Worm (Caenorhabditis elegans) whole organism, young adult: ENCODE results near the gene cest-13.
A peak's percentile ranks its signal among the peaks of the same experiment; 100 is the strongest.

ENCODE experiments used
- C17E4.6 ChIP-seq: fragments of 200-800 bp; sonication (Bioruptor generic); IDR thresholded peaks from 2 replicates; pipeline ENCODE4 v1.3.6; 2022; ENCODE audit warnings: missing genetic modification reagents, missing genetic modification characterization, missing compliant biosample characterization
- D2030.7 ChIP-seq: fragments of 200-800 bp; sonication (Bioruptor generic); IDR thresholded peaks from 2 replicates; pipeline ENCODE4 v1.3.6; 2022; ENCODE audit warnings: missing genetic modification reagents, missing genetic modification characterization, missing compliant biosample characterization
- F10E7.11 ChIP-seq: sonication (generic microtip); optimal IDR thresholded peaks from 2 replicates; lab custom pipeline; 2017; ENCODE audit warnings: mild to moderate bottlenecking, missing genetic modification characterization, moderate library complexity, missing compliant biosample characterization
- F39B2.1 ChIP-seq: fragments of 200-800 bp; sonication (Bioruptor generic); IDR thresholded peaks from 2 replicates; pipeline ENCODE4 v1.3.6; 2022; ENCODE audit warnings: missing genetic modification reagents, missing genetic modification characterization, missing compliant biosample characterization
- F57C9.4 ChIP-seq: sonication (generic microtip); optimal IDR thresholded peaks from 2 replicates; lab custom pipeline; 2017; ENCODE audit warnings: mild to moderate bottlenecking, missing genetic modification characterization, missing compliant biosample characterization
- K12H6.12 ChIP-seq: fragments of 200-800 bp; sonication (Bioruptor generic); optimal IDR thresholded peaks from 2 replicates; lab custom pipeline; 2018; ENCODE audit warnings: mild to moderate bottlenecking, missing genetic modification characterization, missing compliant biosample characterization
- Y56A3A.18 ChIP-seq: fragments of 200-800 bp; sonication (Bioruptor generic); IDR thresholded peaks from 2 replicates; pipeline ENCODE4 v1.3.6; 2022; ENCODE audit warnings: missing genetic modification reagents, missing genetic modification characterization, missing compliant biosample characterization
- Y67H2A.10 ChIP-seq: fragments of 200-800 bp; sonication (Bioruptor generic); conservative IDR thresholded peaks from 2 replicates; pipeline ENCODE4 v1.3.6; 2022; ENCODE audit warnings: missing genetic modification reagents, missing genetic modification characterization, missing compliant biosample characterization
- ZK185.1 ChIP-seq: sonication (generic microtip); optimal IDR thresholded peaks from 2 replicates; lab custom pipeline; 2016; ENCODE audit warnings: mild to moderate bottlenecking, missing genetic modification characterization, missing compliant biosample characterization; ENCODE audit not compliant: poor library complexity, severe bottlenecking
- aptf-2 ChIP-seq: fragments of 200-800 bp; sonication (Bioruptor generic); conservative IDR thresholded peaks from 2 replicates; pipeline ENCODE4 v1.3.6; 2022; ENCODE audit warnings: missing genetic modification reagents, missing genetic modification characterization, missing compliant biosample characterization
- aptf-3 ChIP-seq: fragments of 200-800 bp; sonication (Bioruptor generic); IDR thresholded peaks from 2 replicates; pipeline ENCODE4 v1.3.6; 2022; ENCODE audit warnings: missing genetic modification characterization, missing compliant biosample characterization
- attf-6 ChIP-seq: fragments of 200-800 bp; sonication (Bioruptor generic); IDR thresholded peaks from 2 replicates; pipeline ENCODE4 v1.3.6; 2022; ENCODE audit warnings: missing genetic modification reagents, missing genetic modification characterization, missing compliant biosample characterization
- ccch-3 ChIP-seq: fragments of 200-800 bp; sonication (Bioruptor generic); optimal IDR thresholded peaks from 2 replicates; lab custom pipeline; 2018; ENCODE audit warnings: mild to moderate bottlenecking, missing genetic modification characterization, missing compliant biosample characterization
- cebp-1 ChIP-seq, 2 experiments: fragments of 200-800 bp in 1 of 2; sonication (Bioruptor generic) in 1 of 2; sonication (generic microtip) in 1 of 2; IDR thresholded peaks in 1 of 2; optimal IDR thresholded peaks in 1 of 2; 2 replicates each; pipeline versions ENCODE4 v1.3.6 to Lab custom; 2017 to 2022; ENCODE audit warnings: missing compliant biosample characterization in 2 of 2, missing genetic modification characterization in 2 of 2, mild to moderate bottlenecking in 1 of 2, missing genetic modification reagents in 1 of 2, moderate library complexity in 1 of 2
- cebp-2 ChIP-seq: fragments of 200-800 bp; sonication (Bioruptor generic); IDR thresholded peaks from 2 replicates; pipeline ENCODE4 v1.3.6; 2022; ENCODE audit warnings: missing genetic modification characterization, missing compliant biosample characterization
- chd-7 ChIP-seq: sonication (generic microtip); optimal IDR thresholded peaks from 2 replicates; lab custom pipeline; 2016; ENCODE audit warnings: mild to moderate bottlenecking, missing genetic modification characterization, moderate library complexity, missing compliant biosample characterization
- die-1 ChIP-seq: sonication (generic microtip); optimal IDR thresholded peaks from 2 replicates; lab custom pipeline; 2016; ENCODE audit warnings: missing genotype, mild to moderate bottlenecking, missing genetic modification characterization, missing compliant biosample characterization
- dox-1 ChIP-seq: fragments of 200-800 bp; sonication (Bioruptor generic); IDR thresholded peaks from 2 replicates; pipeline ENCODE4 v1.3.6; 2022; ENCODE audit warnings: missing genetic modification reagents, missing genetic modification characterization, missing compliant biosample characterization
- dpff-1 ChIP-seq: sonication (generic microtip); optimal IDR thresholded peaks from 2 replicates; lab custom pipeline; 2017; ENCODE audit warnings: mild to moderate bottlenecking, missing genetic modification characterization, missing compliant biosample characterization
- egl-18 ChIP-seq: fragments of 200-800 bp; sonication (Bioruptor generic); IDR thresholded peaks from 2 replicates; pipeline ENCODE4 v1.3.6; 2022; ENCODE audit warnings: missing genetic modification reagents, missing genetic modification characterization, missing compliant biosample characterization
- egl-44 ChIP-seq: fragments of 200-800 bp; sonication (Bioruptor generic); IDR thresholded peaks from 2 replicates; pipeline ENCODE4 v1.3.6; 2022; ENCODE audit warnings: missing genetic modification reagents, missing genetic modification characterization, missing compliant biosample characterization
- ekl-4 ChIP-seq: fragments of 200-800 bp; sonication (Bioruptor generic); IDR thresholded peaks from 2 replicates; pipeline ENCODE4 v1.3.6; 2022; ENCODE audit warnings: missing genetic modification reagents, missing genetic modification characterization, missing compliant biosample characterization
- hmg-20 ChIP-seq: fragments of 200-800 bp; sonication (Bioruptor generic); IDR thresholded peaks from 2 replicates; pipeline ENCODE4 v1.3.6; 2022; ENCODE audit warnings: missing genetic modification reagents, missing genetic modification characterization, missing compliant biosample characterization
- hsf-1 ChIP-seq: fragments of 200-800 bp; sonication (Bioruptor generic); IDR thresholded peaks from 2 replicates; pipeline ENCODE4 v1.3.6; 2022; ENCODE audit warnings: missing genetic modification reagents, missing genetic modification characterization, missing compliant biosample characterization
- lag-1 ChIP-seq: fragments of 200-800 bp; sonication (Bioruptor generic); IDR thresholded peaks from 2 replicates; pipeline ENCODE4 v1.3.6; 2022; ENCODE audit warnings: missing genetic modification reagents, missing genetic modification characterization, missing compliant biosample characterization
- let-526 ChIP-seq: fragments of 200-800 bp; sonication (Bioruptor generic); IDR thresholded peaks from 2 replicates; pipeline ENCODE4 v1.3.6; 2022; ENCODE audit warnings: missing genetic modification reagents, missing genetic modification characterization, missing compliant biosample characterization
- lin-35 ChIP-seq, 3 experiments: fragments of 150-350 bp in 2 of 3; sonication (generic microtip) in 1 of 3; optimal IDR thresholded peaks; 2 replicates each; lab custom pipeline; 2014 to 2018; ENCODE audit warnings: missing biosample characterization in 3 of 3, missing genetic modification characterization in 3 of 3, missing genetic modification reagents in 3 of 3
- lir-1 ChIP-seq: fragments of 200-800 bp; sonication (Bioruptor generic); conservative IDR thresholded peaks from 2 replicates; pipeline ENCODE4 v1.3.6; 2022; ENCODE audit warnings: missing genetic modification reagents, missing genetic modification characterization, missing compliant biosample characterization
- lsy-27 ChIP-seq: sonication (generic microtip); optimal IDR thresholded peaks from 2 replicates; lab custom pipeline; 2017; ENCODE audit warnings: missing genetic modification characterization, mild to moderate bottlenecking, missing compliant biosample characterization, antibody characterized with exemption, missing genotype, borderline replicate concordance; ENCODE audit not compliant: insufficient read depth
- madf-3 ChIP-seq: fragments of 200-800 bp; sonication (Bioruptor generic); IDR thresholded peaks from 2 replicates; pipeline ENCODE4 v1.3.6; 2022; ENCODE audit warnings: missing genetic modification reagents, missing genetic modification characterization, missing compliant biosample characterization
- madf-8 ChIP-seq: fragments of 200-800 bp; sonication (Bioruptor generic); conservative IDR thresholded peaks from 2 replicates; pipeline ENCODE4 v1.3.6; 2022; ENCODE audit warnings: missing genetic modification reagents, missing genetic modification characterization, missing compliant biosample characterization
- mel-28 ChIP-seq: sonication (generic microtip); optimal IDR thresholded peaks from 2 replicates; lab custom pipeline; 2016; ENCODE audit warnings: borderline replicate concordance, mild to moderate bottlenecking, missing genetic modification characterization, missing compliant biosample characterization
- nfya-1 ChIP-seq: sonication (generic microtip); optimal IDR thresholded peaks from 2 replicates; lab custom pipeline; 2017; ENCODE audit warnings: antibody characterized with exemption, missing compliant biosample characterization, missing genetic modification characterization, borderline replicate concordance; ENCODE audit not compliant: insufficient read depth
- nfya-2 ChIP-seq: fragments of 200-800 bp; sonication (Bioruptor generic); IDR thresholded peaks from 2 replicates; pipeline ENCODE4 v1.3.6; 2022; ENCODE audit warnings: missing genetic modification reagents, missing genetic modification characterization, missing compliant biosample characterization
- nhr-27 ChIP-seq: fragments of 200-800 bp; sonication (Bioruptor generic); optimal IDR thresholded peaks from 2 replicates; lab custom pipeline; 2018; ENCODE audit warnings: mild to moderate bottlenecking, missing genetic modification characterization, moderate library complexity, missing compliant biosample characterization
- nhr-80 ChIP-seq: sonication (generic microtip); optimal IDR thresholded peaks from 2 replicates; lab custom pipeline; 2016; ENCODE audit warnings: missing genetic modification characterization, missing compliant biosample characterization
- repo-1 ChIP-seq: sonication (generic microtip); optimal IDR thresholded peaks from 2 replicates; lab custom pipeline; 2017; ENCODE audit warnings: mild to moderate bottlenecking, missing genetic modification characterization, missing compliant biosample characterization
- snpc-1.3 ChIP-seq: sonication (generic microtip); optimal IDR thresholded peaks from 2 replicates; lab custom pipeline; 2017; ENCODE audit warnings: missing genetic modification characterization, mild to moderate bottlenecking, missing compliant biosample characterization, antibody characterized with exemption, moderate library complexity, missing genotype, missing genetic modification reagents; ENCODE audit not compliant: insufficient read depth
- sptf-2 ChIP-seq: fragments of 200-800 bp; sonication (Bioruptor generic); optimal IDR thresholded peaks from 2 replicates; lab custom pipeline; 2018; ENCODE audit warnings: mild to moderate bottlenecking, missing genetic modification characterization, missing compliant biosample characterization
- tbx-9 ChIP-seq: sonication (generic microtip); optimal IDR thresholded peaks from 2 replicates; lab custom pipeline; 2016; ENCODE audit warnings: borderline replicate concordance, missing genetic modification characterization, inconsistent platforms, missing compliant biosample characterization
- tlf-1 ChIP-seq: fragments of 200-800 bp; sonication (Bioruptor generic); optimal IDR thresholded peaks from 2 replicates; lab custom pipeline; 2018; ENCODE audit warnings: mild to moderate bottlenecking, missing genetic modification characterization, missing compliant biosample characterization
- zfh-2 ChIP-seq: fragments of 200-800 bp; sonication (Bioruptor generic); conservative IDR thresholded peaks from 2 replicates; pipeline ENCODE4 v1.3.6; 2022; ENCODE audit warnings: missing genetic modification reagents, missing genetic modification characterization, missing compliant biosample characterization
- ztf-18 ChIP-seq: sonication (generic microtip); optimal IDR thresholded peaks from 2 replicates; lab custom pipeline; 2016; ENCODE audit warnings: missing genotype, mild to moderate bottlenecking, missing genetic modification characterization, missing compliant biosample characterization
- ztf-22 ChIP-seq: fragments of 200-800 bp; sonication (Bioruptor generic); optimal IDR thresholded peaks from 2 replicates; lab custom pipeline; 2018; ENCODE audit warnings: mild to moderate bottlenecking, missing genetic modification characterization, moderate library complexity, missing compliant biosample characterization
- ztf-25 ChIP-seq: fragments of 200-800 bp; sonication (Bioruptor generic); IDR thresholded peaks from 2 replicates; pipeline ENCODE4 v1.3.6; 2022; ENCODE audit warnings: missing genetic modification reagents, missing genetic modification characterization, missing compliant biosample characterization
- ztf-3 ChIP-seq: fragments of 200-800 bp; sonication (Bioruptor generic); optimal IDR thresholded peaks from 2 replicates; lab custom pipeline; 2018; ENCODE audit warnings: mild to moderate bottlenecking, missing genetic modification characterization, missing compliant biosample characterization

The cest-13 gene

DNA sequence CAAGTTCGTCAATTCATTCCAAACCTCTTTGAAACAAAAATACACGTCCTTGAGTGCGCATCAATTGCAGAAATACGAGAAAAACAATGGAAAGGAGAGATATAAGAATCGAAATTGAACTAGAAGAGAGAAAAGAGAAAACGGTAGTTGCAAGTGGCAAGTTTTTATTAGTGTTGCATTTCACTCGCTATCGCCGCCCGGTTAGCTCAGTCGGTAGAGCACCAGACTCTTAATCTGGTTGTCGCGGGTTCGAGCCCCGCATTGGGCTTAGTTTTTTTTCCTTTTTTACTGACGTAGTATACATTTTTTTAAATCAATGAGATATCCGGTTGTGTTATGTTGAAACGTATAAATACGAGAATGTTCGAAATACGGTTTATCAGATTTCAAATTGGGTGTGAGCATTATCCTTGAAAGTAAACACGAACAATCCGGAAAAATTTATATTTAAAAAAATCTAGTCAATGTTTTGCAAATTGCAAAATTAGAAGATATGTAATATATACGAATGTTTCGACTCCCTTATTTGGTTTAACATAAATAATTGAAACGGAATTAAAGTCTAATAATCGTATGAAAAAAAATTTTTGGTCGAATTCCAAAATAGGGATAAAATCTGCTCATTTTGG lies 21.5 kb downstream of the cest-13 start (continued):
- TF ChIP-seq nhr-80 (tag; lab: Kevin White, UChicago) (no peak), F57C9.4 (no peak), ZK185.1 (tag; lab: Kevin White, UChicago) (peak; percentile 54), zfh-2 (GFP tag; lab: Robert Waterston, UW) (no peak), D2030.7 (GFP tag; lab: Robert Waterston, UW) (peak; percentile 70), C17E4.6 (GFP tag; lab: Robert Waterston, UW) (peak; percentile 47; the same call in 1 of the 2 replicates), F39B2.1 (GFP tag; lab: Robert Waterston, UW) (no peak), attf-6 (GFP tag; lab: Robert Waterston, UW) (no peak), dox-1 (GFP tag; lab: Robert Waterston, UW) (peak; percentile 76; the same call in 1 of the 2 replicates), Y67H2A.10 (no peak), cebp-1 (GFP tag; IDR thresholded peaks at IDR 0.05; lab: Robert Waterston, UW) (no peak), cebp-1 (tag; optimal IDR thresholded peaks at IDR 0.05; lab: Kevin White, UChicago) (no peak), snpc-1.3 (tag; lab: Kevin White, UChicago) (peak; percentile 66), ztf-3 (GFP tag; lab: Kevin White, UChicago) (no peak), ztf-18 (tag; lab: Kevin White, UChicago) (peak; percentile 36), K12H6.12 (tag; lab: Kevin White, UChicago) (peak; percentile 21), ekl-4 (GFP tag; lab: Robert Waterston, UW) (peak; percentile 43; the same call in 1 of the 2 replicates), aptf-3 (GFP tag; lab: Robert Waterston, UW) (0 out of 2 replicates have a peak, but pooled peaks have one; percentile 9), die-1 (tag; lab: Kevin White, UChicago) (peak; percentile 90), nhr-27 (no peak), aptf-2 (GFP tag; lab: Robert Waterston, UW) (no peak), Y56A3A.18 (GFP tag; lab: Robert Waterston, UW) (no peak), egl-18 (GFP tag; lab: Robert Waterston, UW) (no peak), ztf-25 (GFP tag; lab: Robert Waterston, UW) (peak; percentile 69; the same call in 1 of the 2 replicates), sptf-2 (GFP tag; lab: Kevin White, UChicago) (no peak), mel-28 (tag; lab: Kevin White, UChicago) (no peak), nfya-1 (tag; lab: Kevin White, UChicago) (no peak), nfya-2 (GFP tag; lab: Robert Waterston, UW) (no peak), hsf-1 (GFP tag; lab: Robert Waterston, UW) (no peak), chd-7 (tag; lab: Kevin White, UChicago) (no peak), ccch-3 (GFP tag; lab: Kevin White, UChicago) (no peak), repo-1 (tag; lab: Kevin White, UChicago) (no peak), egl-44 (GFP tag; lab: Robert Waterston, UW) (peak; percentile 54; the same call in 1 of the 2 replicates), dpff-1 (no peak), madf-8 (GFP tag; lab: Robert Waterston, UW) (no peak), lin-35 (GFP tag; optimal IDR thresholded peaks at IDR 0.05; lab: Kevin White, UChicago) (peak in 1 of 3 experiments; percentile 31), cebp-2 (GFP tag; lab: Robert Waterston, UW) (0 out of 2 replicates have a peak, but pooled peaks have one; percentile 52), F10E7.11 (tag; lab: Kevin White, UChicago) (peak; percentile 4), ztf-22 (GFP tag; lab: Kevin White, UChicago) (no peak), tlf-1 (GFP tag; lab: Kevin White, UChicago) (no peak), lag-1 (GFP tag; lab: Robert Waterston, UW) (no peak), let-526 (no peak), madf-3 (GFP tag; lab: Robert Waterston, UW) (no peak), hmg-20 (GFP tag; lab: Robert Waterston, UW) (peak; percentile 44; the same call in 1 of the 2 replicates), lsy-27 (tag; lab: Kevin White, UChicago) (peak; percentile 47), lir-1 (GFP tag; lab: Robert Waterston, UW) (no peak), tbx-9 (tag; lab: Kevin White, UChicago) (no peak)
